Worm (Caenorhabditis elegans): ENCODE results near the gene prx-19.

- no peak for TF ChIP-seq W03F9.2 (tag; optimal IDR thresholded peaks at IDR 0.05)
- no peak for TF ChIP-seq him-1 (tag; optimal IDR thresholded peaks at IDR 0.05)
Measured at ce11 chrIII:8771851-8772250, 37.2 kb downstream of the prx-19 start, which contains the start of gene K02D10.3.

All from whole organism, L4/young adult.